Worm (Caenorhabditis elegans): ENCODE measurements around the gene clc-17.

DNA sequence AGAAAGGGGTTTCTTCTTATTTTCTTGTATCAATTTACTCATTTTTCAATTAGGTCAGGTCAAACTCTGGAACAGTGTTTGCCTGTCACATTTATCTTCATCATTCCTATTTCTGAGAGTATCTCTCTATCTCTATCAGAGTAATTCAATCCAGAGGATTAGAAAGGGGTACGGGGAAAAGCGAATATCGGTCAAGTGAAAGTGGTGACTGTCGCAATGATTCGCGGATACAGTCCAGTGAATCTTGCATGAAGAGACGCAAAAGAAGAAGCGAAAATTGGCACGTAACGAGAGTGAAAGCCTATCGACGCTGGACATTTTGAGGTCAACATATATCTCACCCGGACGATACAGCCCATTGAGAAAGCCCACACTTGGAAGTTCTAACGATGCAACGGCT is 42.4 kb upstream of the clc-17 start, which contains the start of gene lpr-4:
- TF ChIP-seq him-1 (tag; optimal IDR thresholded peaks at IDR 0.05) (no peak), W03F9.2 (tag; optimal IDR thresholded peaks at IDR 0.05) (no peak), dao-5 (tag; optimal IDR thresholded peaks at IDR 0.05) (no peak)

All from whole organism, L4/young adult.